Worm (Caenorhabditis elegans): ENCODE results near the gene mdt-20.
A peak's percentile ranks its signal among the peaks of the same experiment; 100 is the strongest.

Gene mdt-20

DNA sequence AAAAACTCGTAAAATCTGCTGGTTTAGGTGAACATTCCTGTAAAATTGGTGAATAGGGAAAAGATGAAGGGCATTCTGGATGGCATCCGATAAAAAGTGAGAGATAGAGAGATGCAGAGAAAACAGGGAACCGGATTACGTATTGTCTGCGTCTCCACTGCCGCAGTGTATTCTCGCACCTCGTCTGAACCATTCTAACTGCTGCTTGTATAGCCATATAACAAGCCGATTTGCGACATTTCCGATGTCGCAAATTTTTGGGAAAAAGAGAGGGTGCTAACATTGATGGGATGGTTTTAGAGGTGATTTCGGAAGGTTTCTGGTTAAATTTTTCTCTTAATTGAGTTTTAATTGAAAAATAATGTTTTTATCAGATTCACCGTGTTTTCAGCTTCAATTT lies 33.6 kb downstream of the mdt-20 start, which contains the start of gene W09G12.10:
TSS of gene W09G12.10 (minus strand) at position 121 of the 400 bp plus-strand sequence.
- TF ChIP-seq nhr-25 (tag; optimal IDR thresholded peaks at IDR 0.05), result peak; percentile 58
- no peak for TF ChIP-seq daf-12 (tag; optimal IDR thresholded peaks at IDR 0.05)
- TF ChIP-seq nfya-1 (tag; optimal IDR thresholded peaks at IDR 0.05; ENCODE audit: insufficient read depth), result peak; percentile 4
- no peak for TF ChIP-seq unc-39 (tag; optimal IDR thresholded peaks at IDR 0.05)
- TF ChIP-seq mdl-1 (tag; optimal IDR thresholded peaks at IDR 0.05), result no peak
- peak; percentile 50 for TF ChIP-seq egl-5 (tag; optimal IDR thresholded peaks at IDR 0.05)
- TF ChIP-seq ZK546.5 (tag; optimal IDR thresholded peaks at IDR 0.05), result no peak
- TF ChIP-seq lsy-12 (tag; optimal IDR thresholded peaks at IDR 0.05), result no peak

DNA sequence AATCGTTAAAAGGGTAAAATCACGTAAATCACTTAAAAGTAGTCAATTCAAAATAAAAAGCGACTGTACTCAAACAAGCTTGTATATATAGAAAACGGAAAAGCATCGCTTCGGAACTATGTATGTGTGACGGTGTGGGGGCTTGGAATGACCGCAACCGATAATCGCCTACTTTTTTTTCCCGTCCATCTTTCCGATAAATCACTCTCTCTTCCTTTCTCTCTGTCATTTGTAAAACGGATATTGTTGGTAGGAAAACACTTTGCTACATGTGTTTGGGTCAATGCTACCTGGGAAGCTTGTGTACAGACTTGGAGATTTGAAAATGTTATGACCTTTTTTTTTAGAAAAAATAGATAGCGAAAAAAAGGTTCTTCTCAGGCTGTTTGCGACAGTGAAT lies 37.2 kb downstream of the mdt-20 start:
- TF ChIP-seq nhr-23 (tag; optimal IDR thresholded peaks at IDR 0.05) (peak; percentile 18), nhr-76 (tag; optimal IDR thresholded peaks at IDR 0.05) (no peak)

DNA sequence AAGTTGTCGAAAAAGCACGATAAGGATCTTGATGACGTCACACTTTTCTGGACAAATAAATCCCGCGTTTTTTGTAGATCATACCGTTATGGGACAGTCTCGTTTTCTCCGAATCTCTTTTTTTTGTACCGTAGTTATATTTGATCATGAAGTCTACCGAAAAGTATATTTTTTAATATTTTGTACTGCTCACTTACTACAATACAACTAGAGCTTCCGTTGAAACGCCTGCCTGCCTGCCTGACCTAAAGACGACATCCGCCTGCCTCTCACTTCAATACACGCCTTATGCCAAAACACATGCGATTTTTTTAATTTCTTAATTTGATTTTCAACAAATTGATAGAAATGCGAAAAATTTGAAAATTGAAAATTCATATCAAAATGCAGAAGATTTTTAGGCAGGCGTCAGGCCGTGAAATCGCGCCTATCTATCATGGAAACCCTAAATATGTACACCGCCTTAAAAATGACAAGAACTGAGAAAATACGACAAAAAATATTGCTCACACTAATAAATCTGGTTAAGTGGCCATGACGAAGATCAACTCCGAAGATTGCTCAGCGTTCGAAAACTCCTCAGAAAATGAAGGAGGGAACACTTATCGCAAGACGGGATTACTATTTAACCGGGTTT lies 38.1 kb downstream of the mdt-20 start, which contains the start of gene W09G12.8:
TSS of gene W09G12.8 (plus strand) at position 587 of the 637 bp plus-strand sequence.
- TF ChIP-seq egl-27 (tag; optimal IDR thresholded peaks at IDR 0.05) (no peak), elt-1 (tag; optimal IDR thresholded peaks at IDR 0.05) (no peak), nfya-1 (tag; optimal IDR thresholded peaks at IDR 0.05; ENCODE audit: insufficient read depth) (no peak), ceh-82 (tag; optimal IDR thresholded peaks at IDR 0.05) (no peak), ceh-28 (tag; optimal IDR thresholded peaks at IDR 0.05) (no peak), nhr-43 (tag; optimal IDR thresholded peaks at IDR 0.05; ENCODE audit: poor library complexity, severe bottlenecking) (no peak), mdl-1 (tag; optimal IDR thresholded peaks at IDR 0.05) (no peak), nhr-25 (tag; optimal IDR thresholded peaks at IDR 0.05) (no peak)

DNA sequence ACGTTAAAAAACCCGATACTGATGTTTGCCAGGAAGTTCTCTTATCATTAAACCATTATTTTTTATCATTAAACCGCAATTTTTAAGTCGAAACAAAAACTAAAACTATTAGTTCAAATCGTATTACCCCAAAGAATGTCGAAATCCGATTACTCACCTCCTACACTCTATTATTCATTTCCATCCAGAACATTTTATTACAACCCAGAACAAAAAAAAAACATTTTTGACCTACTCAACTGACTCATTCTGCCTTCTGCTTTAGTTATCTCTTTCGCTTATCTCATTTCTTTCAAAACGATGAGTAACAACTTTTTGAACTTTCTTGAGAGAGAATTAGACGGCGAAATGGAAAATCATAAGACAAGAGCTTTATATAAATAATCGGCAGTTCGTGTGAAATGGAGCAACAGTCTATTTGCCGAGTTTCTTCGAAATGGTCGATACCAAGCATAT lies 41.1 kb downstream of the mdt-20 start, which contains the start of gene W09G12.7:
TSS of gene W09G12.7 (plus strand) at position 406 of the 456 bp plus-strand sequence.
- peak; percentile 18 for TF ChIP-seq pha-4 (tag; optimal IDR thresholded peaks at IDR 0.05)
- TF ChIP-seq elt-2 (tag; optimal IDR thresholded peaks at IDR 0.05), result peak; percentile 91
- peak; percentile 27 for TF ChIP-seq jun-1 (tag; optimal IDR thresholded peaks at IDR 0.05)
- peak; percentile 54 for TF ChIP-seq pqm-1 (tag; optimal IDR thresholded peaks at IDR 0.05)
- TF ChIP-seq R02D3.7 (tag; optimal IDR thresholded peaks at IDR 0.05), result no peak
- TF ChIP-seq zag-1 (tag; optimal IDR thresholded peaks at IDR 0.05), result no peak
- no peak for TF ChIP-seq nhr-237 (tag; optimal IDR thresholded peaks at IDR 0.05)

DNA sequence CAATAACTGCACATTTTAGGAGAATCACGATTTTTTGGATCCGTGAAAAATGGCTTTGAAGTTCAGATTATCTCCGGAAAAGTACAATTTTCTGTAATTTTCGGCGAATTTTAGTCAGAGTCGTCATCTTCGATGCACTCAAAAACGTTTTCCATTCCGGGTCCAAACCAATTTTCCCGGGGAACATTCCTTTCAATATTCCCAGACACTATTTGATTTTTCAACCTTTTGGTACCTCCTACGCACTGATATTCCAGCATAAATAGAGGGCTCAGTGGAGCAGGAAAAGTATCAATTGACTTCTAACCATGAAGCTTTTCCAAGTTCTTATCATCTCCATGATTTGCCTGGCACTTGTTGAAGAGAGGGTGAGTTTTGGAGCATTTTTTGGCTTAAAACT lies 44.0 kb downstream of the mdt-20 start, which contains the start of gene W09G12.6:
TSS of gene W09G12.6 (plus strand) at position 301 of the 400 bp plus-strand sequence.
- TF ChIP-seq ceh-82 (tag; optimal IDR thresholded peaks at IDR 0.05) (no peak), ama-1 (optimal IDR thresholded peaks at IDR 0.05) (no peak), tbx-2 (tag; optimal IDR thresholded peaks at IDR 0.05) (no peak), pqm-1 (tag; optimal IDR thresholded peaks at IDR 0.05) (no peak), ceh-16 (tag; optimal IDR thresholded peaks at IDR 0.05) (no peak), mdl-1 (tag; optimal IDR thresholded peaks at IDR 0.05) (no peak), fkh-2 (tag; optimal IDR thresholded peaks at IDR 0.05) (no peak), nhr-11 (tag; optimal IDR thresholded peaks at IDR 0.05) (no peak), daf-12 (tag; optimal IDR thresholded peaks at IDR 0.05) (no peak), eor-1 (tag; optimal IDR thresholded peaks at IDR 0.05) (no peak), elt-3 (tag; optimal IDR thresholded peaks at IDR 0.05) (no peak), ceh-28 (tag; optimal IDR thresholded peaks at IDR 0.05) (no peak)

DNA sequence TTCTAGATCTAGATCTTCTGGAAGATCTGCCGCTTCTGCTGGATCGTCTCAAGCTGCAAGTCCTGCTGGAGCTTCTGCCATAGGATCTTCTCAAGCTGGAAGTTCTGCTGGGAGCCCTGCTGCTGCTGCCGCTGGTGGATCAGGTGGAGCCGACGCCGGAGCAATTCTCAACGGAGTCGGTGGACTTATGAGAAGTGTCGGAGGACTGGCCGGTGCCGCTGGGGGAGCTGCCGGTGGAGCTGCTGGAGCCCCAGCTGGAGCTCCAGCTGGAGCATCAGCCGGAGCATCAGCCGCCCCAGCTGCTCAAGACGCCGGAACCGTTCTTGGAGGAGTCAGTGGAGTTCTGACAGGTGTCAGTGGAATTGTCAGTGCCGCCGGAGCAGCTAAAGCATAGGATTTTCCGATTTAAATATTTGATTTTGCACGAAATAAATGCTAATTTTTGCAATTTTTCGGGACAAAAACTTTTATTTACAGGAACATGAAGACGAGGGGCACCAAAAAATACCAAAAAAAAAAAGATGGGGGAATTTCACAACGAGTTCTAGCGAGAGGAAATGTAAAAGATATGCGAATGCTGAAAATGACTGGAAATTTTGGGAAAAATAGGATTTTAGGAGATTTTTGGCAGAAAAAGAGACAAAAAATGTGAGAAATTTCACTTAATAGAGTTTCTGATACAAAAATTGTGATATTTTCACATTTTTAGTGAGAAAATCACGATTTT lies 45.0 kb downstream of the mdt-20 start:
- no peak for TF ChIP-seq tbx-2 (tag; optimal IDR thresholded peaks at IDR 0.05)
- TF ChIP-seq lin-15B (tag; optimal IDR thresholded peaks at IDR 0.05), result no peak
- no peak for TF ChIP-seq ceh-9 (tag; optimal IDR thresholded peaks at IDR 0.05)
- TF ChIP-seq hmg-11 (tag; optimal IDR thresholded peaks at IDR 0.05), result no peak
- TF ChIP-seq nhr-12 (tag; optimal IDR thresholded peaks at IDR 0.05), result no peak
- TF ChIP-seq ztf-11 (tag; optimal IDR thresholded peaks at IDR 0.05), result no peak
- TF ChIP-seq ztf-4 (tag; optimal IDR thresholded peaks at IDR 0.05), result no peak
- TF ChIP-seq fkh-2 (tag; optimal IDR thresholded peaks at IDR 0.05), result no peak
- no peak for TF ChIP-seq pha-4 (tag; optimal IDR thresholded peaks at IDR 0.05)
- no peak for TF ChIP-seq ZK546.5 (tag; optimal IDR thresholded peaks at IDR 0.05)
- TF ChIP-seq nhr-67 (tag; optimal IDR thresholded peaks at IDR 0.05), result no peak
- no peak for TF ChIP-seq nhr-77 (tag; optimal IDR thresholded peaks at IDR 0.05)
- TF ChIP-seq zag-1 (tag; optimal IDR thresholded peaks at IDR 0.05), result no peak
- TF ChIP-seq unc-39 (tag; optimal IDR thresholded peaks at IDR 0.05), result no peak

All from whole organism, L3 larva.